Worm (Caenorhabditis elegans) whole organism, L3 larva: Measurements from ENCODE around the gene W04G3.11.
A peak's percentile ranks its signal among the peaks of the same experiment; 100 is the strongest.

Experiments used
- ama-1 ChIP-seq: fragments of 150-350 bp; optimal IDR thresholded peaks from 2 replicates; lab custom pipeline; 2018
- daf-12 ChIP-seq: fragments of 150-350 bp; optimal IDR thresholded peaks from 2 replicates; lab custom pipeline; 2014; ENCODE audit warnings: missing biosample characterization, missing genetic modification reagents, missing genetic modification characterization
- mml-1 ChIP-seq: fragments of 150-350 bp; sonication (generic microtip); optimal IDR thresholded peaks from 3 replicates; lab custom pipeline; 2014; ENCODE audit warnings: missing biosample characterization, missing genetic modification characterization
- nhr-43 ChIP-seq: sonication (generic microtip); optimal IDR thresholded peaks from 2 replicates; lab custom pipeline; 2016; ENCODE audit warnings: mild to moderate bottlenecking, missing genetic modification characterization, missing compliant biosample characterization; ENCODE audit not compliant: poor library complexity, severe bottlenecking

DNA sequence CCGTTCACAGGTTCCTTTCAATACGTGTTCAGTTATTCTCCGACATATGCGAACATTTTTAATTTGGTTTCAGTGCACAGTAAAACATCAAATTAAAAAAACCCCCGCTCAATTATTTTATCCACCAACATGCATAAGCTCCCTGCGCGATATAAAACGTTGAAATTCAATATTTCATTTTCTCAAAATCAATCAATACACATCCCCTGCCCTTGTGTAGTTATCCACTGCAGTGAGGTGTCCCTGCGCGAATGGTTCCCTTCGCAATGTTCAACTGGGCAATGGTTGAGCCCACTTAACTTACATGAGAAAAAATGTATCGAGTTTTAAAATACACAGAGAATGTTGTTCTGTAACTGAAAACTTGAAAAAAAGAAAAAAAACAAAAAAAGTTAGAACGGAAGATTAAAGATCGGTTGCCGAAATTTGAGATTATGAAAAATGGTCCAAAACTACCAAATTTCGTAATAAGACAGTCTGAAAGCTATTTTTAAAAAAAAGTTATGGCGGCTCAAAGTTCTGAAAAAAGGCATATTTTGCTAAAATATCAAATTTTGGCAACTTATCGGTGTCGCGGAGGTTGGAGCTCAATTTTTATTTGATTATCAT, 5.1 kb downstream of the W04G3.11 start:
- TF ChIP-seq mml-1 (no peak), ama-1 (lab: Kevin White, UChicago) (no peak), daf-12 (tag; lab: Kevin White, UChicago) (peak; percentile 100), nhr-43 (tag; lab: Kevin White, UChicago) (peak; percentile 99)
